Worm (Caenorhabditis elegans): ENCODE results near the gene ZC443.1.

ce11 chrV:12796908-12797490 lies 12.9 kb downstream of the ZC443.1 start:
- TF ChIP-seq ztf-23 (GFP tag; IDR thresholded peaks at IDR 0.05), result no peak
- TF ChIP-seq ref-1 (GFP tag; conservative IDR thresholded peaks at IDR 0.05), result no peak
- TF ChIP-seq cog-1 (tag; optimal IDR thresholded peaks at IDR 0.05), result no peak
- no peak for TF ChIP-seq med-1 (GFP tag; optimal IDR thresholded peaks at IDR 0.05; ENCODE audit: insufficient read depth)
- TF ChIP-seq tab-1 (GFP tag; IDR thresholded peaks at IDR 0.05), result no peak
- no peak for TF ChIP-seq flt-1 (GFP tag; IDR thresholded peaks at IDR 0.05)
- no peak for TF ChIP-seq klf-2 (GFP tag; conservative IDR thresholded peaks at IDR 0.05)

All from whole organism, midembryonic.